Fruit fly (Drosophila melanogaster): ENCODE data around the gene CG9449.

DNA sequence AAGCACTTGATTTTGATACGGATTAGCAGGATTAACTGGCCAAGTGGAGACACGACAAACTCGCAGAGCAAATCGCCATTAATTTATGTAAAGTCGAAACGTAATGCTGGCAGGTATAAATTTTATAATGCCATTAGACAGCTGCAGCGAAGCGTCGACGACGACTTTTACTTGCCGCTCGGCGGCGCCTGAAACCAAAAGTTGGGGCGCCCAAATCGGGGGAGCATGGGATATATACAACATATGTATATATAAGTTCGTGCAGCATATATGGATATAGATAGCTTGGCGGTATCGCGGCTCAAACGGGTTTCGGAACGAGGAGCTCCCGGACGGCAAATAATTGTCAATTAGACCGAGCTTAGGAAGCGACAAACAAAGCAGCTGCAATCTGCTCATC, 23.1 kb upstream of the CG9449 start, which contains the start of gene Cpr76Bc:
- no peak for TF ChIP-seq EcR (GFP tag; optimal IDR thresholded peaks at IDR 0.05)
- no peak for TF ChIP-seq CG14655 (GFP tag; optimal IDR thresholded peaks at IDR 0.05)
- TF ChIP-seq Pif1B (GFP tag; optimal IDR thresholded peaks at IDR 0.05) = no peak
- TF ChIP-seq CG8159 (tag; optimal IDR thresholded peaks at IDR 0.05) = no peak
- no peak for TF ChIP-seq fd96Ca (GFP tag; IDR thresholded peaks at IDR 0.05)
- no peak for TF ChIP-seq CG4496 (GFP tag; IDR thresholded peaks at IDR 0.05)
- TF ChIP-seq CG12605 (GFP tag; IDR thresholded peaks at IDR 0.05) = no peak
- TF ChIP-seq gl (tag; optimal IDR thresholded peaks at IDR 0.05) = no peak
- no peak for TF ChIP-seq CG13204 (GFP tag; optimal IDR thresholded peaks at IDR 0.05)
- TF ChIP-seq Ets98B (GFP tag; IDR thresholded peaks at IDR 0.05) = no peak
- TF ChIP-seq D1 (tag; optimal IDR thresholded peaks at IDR 0.05) = no peak
- TF ChIP-seq CG34367 (tag; optimal IDR thresholded peaks at IDR 0.05) = no peak
